Worm (Caenorhabditis elegans): ENCODE measurements around the gene F48B9.1.

DNA sequence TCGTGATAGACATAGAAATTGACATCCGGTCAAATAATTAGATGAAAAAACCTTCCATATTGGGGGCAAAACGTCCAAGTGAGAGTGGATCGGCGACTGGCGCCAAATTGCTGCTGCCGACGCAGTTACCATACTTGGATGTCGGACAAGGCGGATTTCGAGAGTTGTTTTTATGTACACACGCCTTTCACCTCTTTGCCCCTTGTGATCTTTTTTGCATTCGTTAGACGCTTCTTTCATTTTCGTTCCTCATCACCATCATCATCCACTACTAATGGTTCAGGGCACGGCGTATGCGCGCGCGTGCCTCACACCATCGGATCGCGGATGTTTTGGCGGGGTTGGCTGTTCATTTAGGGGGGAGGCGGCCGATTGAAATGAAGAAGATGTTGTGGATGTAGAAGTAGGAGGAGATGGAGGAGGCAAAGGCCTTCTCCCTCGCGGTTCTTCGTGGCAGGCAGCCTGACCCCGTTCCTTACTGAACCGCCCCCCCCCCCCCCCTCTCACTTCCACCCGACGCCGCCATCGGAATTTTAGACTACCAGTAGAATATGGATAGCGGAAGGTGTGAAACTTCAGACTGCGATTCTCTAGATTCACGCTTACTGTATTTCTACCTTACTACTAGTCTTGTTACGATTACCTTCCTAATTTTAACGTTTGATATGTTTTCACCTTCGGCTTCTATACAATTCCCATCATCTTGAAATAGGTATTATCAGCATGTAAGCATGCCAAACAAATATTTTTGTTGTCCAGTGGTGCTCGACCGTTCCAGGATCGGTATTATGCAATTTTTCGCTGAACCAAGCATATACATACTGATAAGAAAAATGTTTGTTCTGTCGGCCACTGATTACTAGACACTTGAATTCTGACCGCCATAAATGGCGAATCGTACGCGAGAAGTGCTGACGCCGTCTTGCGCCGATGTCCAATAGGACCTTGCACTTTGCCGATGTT is 33.0 kb downstream of the F48B9.1 start:
- TF ChIP-seq tbx-11 (GFP tag; IDR thresholded peaks at IDR 0.05) (no peak), ceh-13 (GFP tag; optimal IDR thresholded peaks at IDR 0.05) (no peak), ama-1 (optimal IDR thresholded peaks at IDR 0.05) (no peak)
